Worm (Caenorhabditis elegans) whole organism, L3 larva: ENCODE results near the gene K01A2.5.

ENCODE experiments used
- ZK546.5 ChIP-seq: sonication (generic microtip); optimal IDR thresholded peaks from 2 replicates; lab custom pipeline; 2017; ENCODE audit warnings: missing biosample characterization, missing genetic modification characterization
- aly-2 ChIP-seq: fragments of 150-350 bp; optimal IDR thresholded peaks from 2 replicates; lab custom pipeline; 2014; ENCODE audit warnings: missing biosample characterization, missing genetic modification characterization
- ama-1 ChIP-seq: fragments of 150-350 bp; optimal IDR thresholded peaks from 2 replicates; lab custom pipeline; 2018
- ceh-16 ChIP-seq: sonication (generic microtip); optimal IDR thresholded peaks from 2 replicates; lab custom pipeline; 2017; ENCODE audit warnings: missing biosample characterization, missing genetic modification characterization
- ceh-28 ChIP-seq: fragments of 150-350 bp; optimal IDR thresholded peaks from 2 replicates; lab custom pipeline; 2014; ENCODE audit warnings: missing biosample characterization, missing genetic modification reagents, missing genetic modification characterization
- ceh-82 ChIP-seq: fragments of 150-350 bp; optimal IDR thresholded peaks from 2 replicates; lab custom pipeline; 2014; ENCODE audit warnings: missing biosample characterization, missing genetic modification characterization
- daf-12 ChIP-seq: fragments of 150-350 bp; optimal IDR thresholded peaks from 2 replicates; lab custom pipeline; 2014; ENCODE audit warnings: missing biosample characterization, missing genetic modification reagents, missing genetic modification characterization
- egl-27 ChIP-seq: sonication (generic microtip); optimal IDR thresholded peaks from 4 replicates; lab custom pipeline; 2017; ENCODE audit warnings: missing biosample characterization, missing genetic modification reagents, missing genetic modification characterization
- egl-5 ChIP-seq: fragments of 150-350 bp; optimal IDR thresholded peaks from 2 replicates; lab custom pipeline; 2017; ENCODE audit warnings: missing biosample characterization, missing genetic modification reagents, missing genetic modification characterization, inconsistent platforms
- elt-1 ChIP-seq: fragments of 150-350 bp; optimal IDR thresholded peaks from 2 replicates; lab custom pipeline; 2014; ENCODE audit warnings: missing biosample characterization, missing genetic modification characterization
- elt-2 ChIP-seq: sonication (generic microtip); optimal IDR thresholded peaks from 2 replicates; lab custom pipeline; 2016; ENCODE audit warnings: missing genetic modification reagents, mild to moderate bottlenecking, missing genetic modification characterization, missing compliant biosample characterization
- elt-3 ChIP-seq, 3 experiments: fragments of 150-350 bp in 1 of 3; sonication (generic microtip) in 2 of 3; optimal IDR thresholded peaks; 2 replicates in 2 of 3; 4 replicates in 1 of 3; lab custom pipeline; 2014 to 2017; ENCODE audit warnings: missing biosample characterization in 3 of 3, missing genetic modification characterization in 3 of 3
- fkh-10 ChIP-seq: sonication (generic microtip); optimal IDR thresholded peaks from 2 replicates; lab custom pipeline; 2017; ENCODE audit warnings: missing biosample characterization, missing genetic modification reagents, missing genetic modification characterization
- fkh-2 ChIP-seq: fragments of 150-350 bp; optimal IDR thresholded peaks from 2 replicates; lab custom pipeline; 2014; ENCODE audit warnings: missing biosample characterization, missing genetic modification reagents, missing genetic modification characterization
- fos-1 ChIP-seq: fragments of 150-350 bp; optimal IDR thresholded peaks from 2 replicates; lab custom pipeline; 2014; ENCODE audit warnings: missing biosample characterization, missing genetic modification characterization
- hmg-11 ChIP-seq: sonication (generic microtip); optimal IDR thresholded peaks from 2 replicates; lab custom pipeline; 2016; ENCODE audit warnings: missing genetic modification characterization, missing compliant biosample characterization
- jun-1 ChIP-seq: fragments of 150-350 bp; optimal IDR thresholded peaks from 2 replicates; lab custom pipeline; 2014; ENCODE audit warnings: missing biosample characterization, missing genetic modification reagents, missing genetic modification characterization
- lin-15B ChIP-seq: fragments of 150-350 bp; optimal IDR thresholded peaks from 2 replicates; lab custom pipeline; 2014; ENCODE audit warnings: missing biosample characterization, missing genetic modification characterization
- lin-39 ChIP-seq: fragments of 150-350 bp; optimal IDR thresholded peaks from 2 replicates; lab custom pipeline; 2018; ENCODE audit warnings: missing biosample characterization, missing genetic modification reagents, missing genetic modification characterization
- lsy-12 ChIP-seq: sonication (generic microtip); optimal IDR thresholded peaks from 2 replicates; lab custom pipeline; 2016; ENCODE audit warnings: mild to moderate bottlenecking, missing genetic modification characterization, missing compliant biosample characterization
- mdl-1 ChIP-seq: fragments of 150-350 bp; optimal IDR thresholded peaks from 2 replicates; lab custom pipeline; 2014; ENCODE audit warnings: missing biosample characterization, missing genetic modification characterization
- mml-1 ChIP-seq: fragments of 150-350 bp; sonication (generic microtip); optimal IDR thresholded peaks from 3 replicates; lab custom pipeline; 2014; ENCODE audit warnings: missing biosample characterization, missing genetic modification characterization
- nfya-1 ChIP-seq: sonication (generic microtip); optimal IDR thresholded peaks from 2 replicates; lab custom pipeline; 2017; ENCODE audit warnings: missing genetic modification characterization, mild to moderate bottlenecking, missing compliant biosample characterization, antibody characterized with exemption, moderate library complexity; ENCODE audit not compliant: insufficient read depth
- nhr-11 ChIP-seq: fragments of 150-350 bp; optimal IDR thresholded peaks from 2 replicates; lab custom pipeline; 2014; ENCODE audit warnings: missing biosample characterization, missing genetic modification characterization
- nhr-12 ChIP-seq: fragments of 150-350 bp; optimal IDR thresholded peaks from 2 replicates; lab custom pipeline; 2014; ENCODE audit warnings: missing biosample characterization, missing genetic modification characterization
- nhr-23 ChIP-seq: fragments of 150-350 bp; optimal IDR thresholded peaks from 2 replicates; lab custom pipeline; 2014; ENCODE audit warnings: missing biosample characterization, missing genetic modification reagents, missing genetic modification characterization
- nhr-237 ChIP-seq: fragments of 150-350 bp; optimal IDR thresholded peaks from 2 replicates; lab custom pipeline; 2014; ENCODE audit warnings: missing biosample characterization, missing genetic modification characterization
- nhr-25 ChIP-seq: sonication (generic microtip); optimal IDR thresholded peaks from 2 replicates; lab custom pipeline; 2017; ENCODE audit warnings: missing biosample characterization, missing genetic modification characterization
- nhr-28 ChIP-seq: fragments of 150-350 bp; optimal IDR thresholded peaks from 2 replicates; lab custom pipeline; 2014; ENCODE audit warnings: missing biosample characterization, missing genetic modification characterization
- nhr-43 ChIP-seq: sonication (generic microtip); optimal IDR thresholded peaks from 2 replicates; lab custom pipeline; 2016; ENCODE audit warnings: mild to moderate bottlenecking, missing genetic modification characterization, missing compliant biosample characterization; ENCODE audit not compliant: poor library complexity, severe bottlenecking
- nhr-67 ChIP-seq: fragments of 150-350 bp; optimal IDR thresholded peaks from 2 replicates; lab custom pipeline; 2014; ENCODE audit warnings: missing biosample characterization, missing genetic modification characterization
- nhr-76 ChIP-seq: fragments of 150-350 bp; sonication (generic microtip); optimal IDR thresholded peaks from 5 replicates; lab custom pipeline; 2014; ENCODE audit warnings: missing biosample characterization, missing genetic modification characterization
- nhr-77 ChIP-seq: fragments of 150-350 bp; optimal IDR thresholded peaks from 2 replicates; lab custom pipeline; 2014; ENCODE audit warnings: missing biosample characterization, missing genetic modification characterization
- pqm-1 ChIP-seq: fragments of 150-350 bp; optimal IDR thresholded peaks from 2 replicates; lab custom pipeline; 2017; ENCODE audit warnings: missing biosample characterization, missing genetic modification characterization, inconsistent platforms
- sea-2 ChIP-seq: fragments of 150-350 bp; sonication (generic microtip); optimal IDR thresholded peaks from 4 replicates; lab custom pipeline; 2014; ENCODE audit warnings: missing biosample characterization, missing genetic modification reagents, missing genetic modification characterization
- skn-1 ChIP-seq: fragments of 150-350 bp; optimal IDR thresholded peaks from 2 replicates; lab custom pipeline; 2014; ENCODE audit warnings: missing biosample characterization, missing genetic modification characterization
- snpc-4 ChIP-seq: fragments of 150-350 bp; optimal IDR thresholded peaks from 2 replicates; lab custom pipeline; 2014; ENCODE audit warnings: missing biosample characterization, missing genetic modification characterization
- tbx-2 ChIP-seq: sonication (generic microtip); optimal IDR thresholded peaks from 2 replicates; lab custom pipeline; 2016; ENCODE audit warnings: mild to moderate bottlenecking, missing genetic modification characterization, missing compliant biosample characterization
- unc-39 ChIP-seq: sonication (generic microtip); optimal IDR thresholded peaks from 4 replicates; lab custom pipeline; 2017; ENCODE audit warnings: missing biosample characterization, missing genetic modification characterization
- unc-62 ChIP-seq: fragments of 150-350 bp; sonication (generic microtip); optimal IDR thresholded peaks from 4 replicates; lab custom pipeline; 2014; ENCODE audit warnings: missing biosample characterization, missing genetic modification reagents, missing genetic modification characterization
- zag-1 ChIP-seq: fragments of 150-350 bp; optimal IDR thresholded peaks from 2 replicates; lab custom pipeline; 2014; ENCODE audit warnings: missing biosample characterization, missing genetic modification characterization
- ztf-4 ChIP-seq: fragments of 150-350 bp; optimal IDR thresholded peaks from 2 replicates; lab custom pipeline; 2014; ENCODE audit warnings: missing biosample characterization, missing genetic modification characterization

K01A2.5 gene

DNA sequence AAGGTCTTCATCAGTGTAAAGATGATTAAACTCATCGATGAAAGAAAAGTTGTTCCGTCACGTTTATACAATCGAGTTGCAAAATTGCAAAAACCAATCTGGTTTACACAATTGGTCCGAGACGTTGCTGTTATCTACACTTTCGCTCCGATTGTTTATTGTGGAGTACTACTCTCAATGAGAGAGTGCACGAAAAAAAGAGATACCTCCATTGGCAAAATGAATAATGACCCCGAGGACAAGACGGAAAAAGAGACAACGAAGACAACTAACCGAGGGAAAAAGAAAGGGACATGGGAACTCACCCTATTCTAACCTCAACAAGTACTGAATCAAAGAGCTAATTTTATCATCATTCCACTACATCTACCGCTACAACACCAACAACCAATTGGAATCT is 12.5 kb downstream of the K01A2.5 start:
- TF ChIP-seq nfya-1 (tag; lab: Kevin White, UChicago) (peak; percentile 31), zag-1 (tag; lab: Kevin White, UChicago) (no peak), lin-39 (tag; lab: Kevin White, UChicago) (peak; percentile 57)

DNA sequence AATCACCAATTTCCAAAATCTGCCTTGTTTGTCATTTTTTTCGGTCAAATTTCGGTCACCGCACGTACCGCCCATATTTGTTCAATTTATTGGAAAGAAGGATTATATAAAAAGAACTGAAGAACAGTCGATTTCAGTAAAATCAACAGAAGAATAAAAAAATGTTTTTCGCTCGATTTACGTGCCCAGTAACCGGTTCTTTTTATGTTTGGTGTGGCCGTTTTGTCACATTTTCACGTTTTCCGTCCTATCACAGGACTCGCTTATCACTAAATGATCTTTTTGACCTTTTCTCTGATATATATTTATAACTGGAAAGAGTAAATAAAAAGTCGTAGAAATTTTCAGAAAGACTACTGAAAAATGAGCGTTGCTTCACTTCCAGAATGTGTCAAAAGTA is 18.4 kb downstream of the K01A2.5 start, which contains the start of gene far-7:
far-7 (plus strand) TSS at position 331 of the 400 bp plus-strand sequence.
- TF ChIP-seq ama-1: peak; percentile 56
- TF ChIP-seq skn-1 (tag; lab: Kevin White, UChicago): no peak
- TF ChIP-seq ZK546.5 (tag; lab: Kevin White, UChicago): no peak

DNA sequence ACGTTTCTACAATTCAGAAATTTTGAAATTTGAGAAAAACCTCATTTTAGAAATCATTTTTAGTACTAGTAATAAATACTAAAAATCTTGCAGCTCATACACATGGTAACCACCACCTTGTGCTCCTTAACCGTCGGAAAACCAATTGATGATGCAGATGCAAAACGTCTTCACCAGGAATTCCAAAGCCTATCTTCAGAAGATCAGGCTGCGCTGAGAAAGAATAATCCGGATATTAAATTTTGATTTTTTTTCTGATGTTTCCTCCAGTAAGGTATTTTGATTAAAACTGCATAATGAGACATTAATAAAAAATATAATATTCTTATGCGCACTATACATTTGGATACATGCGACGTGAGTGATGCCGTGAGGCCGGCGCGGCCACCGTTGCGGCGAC is 19.7 kb downstream of the K01A2.5 start:
- TF ChIP-seq mdl-1 (tag; lab: Kevin White, UChicago) (no peak), nhr-25 (no peak), elt-2 (tag; lab: Kevin White, UChicago) (no peak), snpc-4 (tag; lab: Kevin White, UChicago) (no peak)

DNA sequence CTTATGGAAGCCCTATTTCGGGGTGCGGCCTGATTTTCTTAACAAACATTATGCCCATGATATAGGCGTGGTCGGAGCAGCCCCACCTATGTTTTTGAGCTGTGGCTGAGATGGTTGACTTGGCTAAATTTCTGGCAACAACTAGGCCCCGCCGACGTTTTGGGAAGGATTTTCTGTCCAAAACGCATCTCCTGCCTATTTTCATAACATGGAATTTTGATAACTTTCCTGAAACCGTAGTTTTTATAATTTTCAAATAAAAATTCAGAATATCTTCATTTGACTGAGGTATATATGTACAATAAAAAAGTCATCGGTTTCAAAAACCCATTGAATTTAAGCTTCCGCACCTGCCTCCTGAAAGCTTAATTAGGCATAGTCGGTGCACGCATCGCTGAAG is 20.1 kb downstream of the K01A2.5 start:
- TF ChIP-seq unc-39 (tag; lab: Kevin White, UChicago) (no peak), ceh-82 (tag; lab: Kevin White, UChicago) (no peak), nhr-43 (tag; lab: Kevin White, UChicago) (no peak), nhr-76 (no peak), jun-1 (no peak), mml-1 (no peak), unc-62 (GFP tag; lab: Kevin White, UChicago) (no peak), nhr-12 (no peak), ZK546.5 (tag; lab: Kevin White, UChicago) (no peak), ztf-4 (no peak), egl-27 (tag; lab: Kevin White, UChicago) (no peak), ama-1 (no peak), fos-1 (tag; lab: Kevin White, UChicago) (no peak), lin-15B (tag; lab: Kevin White, UChicago) (no peak), ceh-28 (tag; lab: Kevin White, UChicago) (no peak), pqm-1 (tag; lab: Kevin White, UChicago) (no peak), nhr-23 (no peak), daf-12 (tag; lab: Kevin White, UChicago) (no peak)

DNA sequence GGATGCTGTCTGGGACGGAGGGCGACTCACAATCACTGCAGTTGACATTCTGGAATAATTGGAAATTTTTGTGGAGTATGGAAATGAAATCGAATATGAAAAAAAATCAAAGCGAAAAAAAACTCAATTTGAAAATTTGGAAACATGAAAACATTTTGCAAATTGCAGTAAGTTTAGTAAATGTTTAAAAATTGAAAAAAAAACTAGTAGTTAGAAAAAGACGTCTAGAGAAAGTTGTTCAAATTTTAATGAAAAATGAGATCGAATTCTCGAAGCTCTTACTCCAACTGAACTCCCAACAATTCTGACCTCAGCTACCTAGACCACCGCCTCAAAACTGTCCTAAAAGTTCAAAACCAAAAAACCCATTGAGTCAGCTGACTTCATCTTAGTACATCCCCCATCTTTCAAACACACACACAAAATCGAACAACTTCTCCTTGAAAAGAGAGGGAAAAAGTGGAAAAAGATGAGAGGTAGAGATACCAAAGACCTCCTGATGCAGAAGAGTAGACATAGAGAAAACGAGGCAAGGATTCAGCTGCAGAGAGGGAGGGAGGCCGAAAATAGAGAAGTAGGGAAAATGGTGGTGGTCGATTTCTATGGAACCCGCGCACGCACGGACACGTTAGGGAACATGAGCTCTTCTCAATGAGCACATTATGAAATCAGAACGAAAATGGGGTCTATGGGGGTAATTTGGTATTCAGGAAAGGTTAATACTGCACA is 22.1 kb downstream of the K01A2.5 start, which contains the start of gene K01A2.10:
K01A2.10 (minus strand) TSS at position 51 of the 729 bp plus-strand sequence.
- TF ChIP-seq elt-3 (tag; optimal IDR thresholded peaks at IDR 0.05; lab: Kevin White, UChicago): no peak
- no peak for TF ChIP-seq lsy-12
- TF ChIP-seq nhr-12: no peak
- TF ChIP-seq aly-2 (tag; lab: Kevin White, UChicago): no peak
- no peak for TF ChIP-seq nhr-43 (tag; lab: Kevin White, UChicago)
- TF ChIP-seq jun-1: no peak
- no peak for TF ChIP-seq egl-27 (tag; lab: Kevin White, UChicago)
- no peak for TF ChIP-seq nhr-77 (tag; lab: Kevin White, UChicago)
- TF ChIP-seq ztf-4: no peak
- TF ChIP-seq elt-1 (tag; lab: Kevin White, UChicago): peak; percentile 4
- TF ChIP-seq unc-39 (tag; lab: Kevin White, UChicago): no peak
- TF ChIP-seq ceh-28 (tag; lab: Kevin White, UChicago): no peak
- no peak for TF ChIP-seq nhr-76
- no peak for TF ChIP-seq hmg-11
- TF ChIP-seq ceh-82 (tag; lab: Kevin White, UChicago): no peak
- no peak for TF ChIP-seq fkh-10 (GFP tag; lab: Kevin White, UChicago)
- TF ChIP-seq zag-1 (tag; lab: Kevin White, UChicago): no peak
- no peak for TF ChIP-seq ZK546.5 (tag; lab: Kevin White, UChicago)
- no peak for TF ChIP-seq daf-12 (tag; lab: Kevin White, UChicago)
- no peak for TF ChIP-seq skn-1 (tag; lab: Kevin White, UChicago)
- TF ChIP-seq nhr-237: no peak
- no peak for TF ChIP-seq mml-1
- TF ChIP-seq fkh-2 (tag; lab: Kevin White, UChicago): no peak
- no peak for TF ChIP-seq ceh-16 (tag; lab: Kevin White, UChicago)
- TF ChIP-seq elt-2 (tag; lab: Kevin White, UChicago): no peak
- peak; percentile 57 for TF ChIP-seq snpc-4 (tag; lab: Kevin White, UChicago)
- TF ChIP-seq pqm-1 (tag; lab: Kevin White, UChicago): no peak
- TF ChIP-seq lin-15B (tag; lab: Kevin White, UChicago): peak; percentile 31
- no peak for TF ChIP-seq nhr-28 (tag; lab: Kevin White, UChicago)
- TF ChIP-seq sea-2 (GFP tag; lab: Kevin White, UChicago): no peak
- TF ChIP-seq ama-1: no peak
- TF ChIP-seq tbx-2 (tag; lab: Kevin White, UChicago): no peak
- no peak for TF ChIP-seq nhr-67 (tag; lab: Kevin White, UChicago)
- no peak for TF ChIP-seq nhr-11 (tag; lab: Kevin White, UChicago)
- TF ChIP-seq unc-62 (GFP tag; lab: Kevin White, UChicago): no peak
- TF ChIP-seq egl-5 (tag; lab: Kevin White, UChicago): peak; percentile 80
- peak; percentile 89 for TF ChIP-seq lin-39 (tag; lab: Kevin White, UChicago)
